Worm (Caenorhabditis elegans): ENCODE results near the gene srh-281.

Gene srh-281

DNA sequence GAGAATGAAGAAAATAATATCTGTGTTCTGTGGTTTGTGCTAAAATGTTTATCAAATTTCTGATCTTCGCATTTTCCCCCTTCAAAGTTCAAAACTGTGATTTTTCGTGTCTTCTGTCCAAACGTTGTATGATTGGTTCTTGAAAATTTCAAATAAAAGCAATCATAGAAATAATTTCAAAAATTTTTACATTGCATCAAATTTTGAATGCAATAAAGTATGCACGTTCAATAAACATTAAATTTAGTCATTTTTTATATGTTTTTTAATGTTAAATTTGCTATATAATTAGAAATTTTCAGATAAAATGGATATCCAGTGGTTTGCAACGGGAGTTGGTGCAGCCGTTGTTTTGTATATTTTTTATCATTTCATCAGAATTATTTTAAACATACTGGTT, 33.4 kb downstream of the srh-281 start, which contains the start of gene stdh-2:
TSS of gene stdh-2 (plus strand) at position 301 of the 400 bp plus-strand sequence.
- TF ChIP-seq tab-1 (GFP tag; IDR thresholded peaks at IDR 0.05) (no peak), T22C8.4 (GFP tag; IDR thresholded peaks at IDR 0.05) (no peak), ztf-29 (GFP tag; IDR thresholded peaks at IDR 0.05) (no peak), ref-1 (GFP tag; conservative IDR thresholded peaks at IDR 0.05) (no peak), ztf-23 (GFP tag; IDR thresholded peaks at IDR 0.05) (no peak), cog-1 (tag; optimal IDR thresholded peaks at IDR 0.05) (no peak), med-1 (GFP tag; optimal IDR thresholded peaks at IDR 0.05; ENCODE audit: insufficient read depth) (no peak), flt-1 (GFP tag; IDR thresholded peaks at IDR 0.05) (no peak), klf-2 (GFP tag; conservative IDR thresholded peaks at IDR 0.05) (no peak)

DNA sequence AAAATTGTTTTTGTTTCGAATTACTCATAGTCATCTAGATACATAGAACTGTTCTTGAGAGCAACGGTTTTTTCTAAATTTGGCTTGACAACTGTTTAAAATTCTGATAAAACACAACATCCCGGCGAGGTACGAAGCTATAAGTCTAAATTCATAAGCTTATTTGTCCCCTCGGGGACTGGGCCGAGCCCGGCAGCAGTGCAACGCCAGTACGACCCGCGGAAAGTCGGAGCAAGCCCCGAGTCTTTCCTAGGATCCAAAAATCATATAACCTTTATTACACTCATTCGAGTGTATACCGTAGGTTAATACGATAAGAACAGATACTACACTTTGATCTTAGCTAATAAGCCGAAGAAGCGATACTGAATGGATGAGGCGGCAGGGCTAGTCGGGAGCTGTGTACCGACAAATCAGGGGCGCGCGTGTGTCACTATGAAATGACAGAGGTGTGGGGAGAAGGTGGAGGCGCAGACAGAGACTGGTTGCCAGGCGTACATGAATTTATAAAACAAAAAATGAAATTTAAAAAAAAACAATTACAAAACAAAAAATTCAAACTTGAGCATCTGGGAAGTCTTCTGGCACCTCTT, 35.0 kb downstream of the srh-281 start:
- no peak for TF ChIP-seq ref-1 (GFP tag; conservative IDR thresholded peaks at IDR 0.05)

DNA sequence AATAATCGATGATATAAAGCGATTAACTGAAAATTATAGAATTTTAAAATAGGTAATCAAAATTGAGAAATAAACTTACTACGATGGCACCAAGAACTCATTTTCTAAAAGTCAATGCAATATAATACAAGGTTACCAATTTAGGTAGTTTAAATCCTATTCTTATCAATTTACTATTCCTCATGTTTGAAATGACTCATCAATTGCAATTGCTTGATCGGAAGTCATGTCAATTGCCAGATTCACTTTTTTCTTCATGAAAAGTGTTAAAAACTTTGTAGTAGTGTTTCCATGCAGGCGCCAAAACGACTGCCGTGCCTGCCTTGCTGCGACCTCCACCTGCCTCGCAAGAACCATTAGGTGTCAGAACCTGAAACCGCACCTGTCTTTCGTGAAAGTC, 36.0 kb downstream of the srh-281 start, which contains the start of gene F11A5.13:
TSS of gene F11A5.13 (minus strand) at position 101 of the 400 bp plus-strand sequence.
- TF ChIP-seq tab-1 (GFP tag; IDR thresholded peaks at IDR 0.05): no peak

DNA sequence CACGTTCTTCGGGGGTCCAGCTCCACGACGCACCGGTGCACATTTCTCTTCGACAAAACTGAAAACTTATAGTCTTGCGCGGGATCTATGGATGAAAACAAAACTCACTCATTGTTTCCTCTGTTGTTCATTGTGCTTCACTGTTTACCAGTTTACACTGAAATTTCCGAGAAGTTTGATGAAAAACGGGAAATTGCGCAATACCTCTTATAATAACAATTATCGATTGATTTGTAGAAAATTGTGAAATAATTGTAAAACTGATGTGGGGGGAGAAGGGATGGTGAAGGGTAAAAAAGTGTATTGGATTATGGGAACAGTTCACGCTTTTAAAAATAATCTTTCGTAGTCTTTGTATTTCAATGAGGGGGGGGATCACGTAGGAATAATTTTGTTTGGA, 38.9 kb downstream of the srh-281 start:
- TF ChIP-seq ref-1 (GFP tag; conservative IDR thresholded peaks at IDR 0.05) (no peak), flt-1 (GFP tag; IDR thresholded peaks at IDR 0.05) (no peak), cog-1 (tag; optimal IDR thresholded peaks at IDR 0.05) (no peak), klf-2 (GFP tag; conservative IDR thresholded peaks at IDR 0.05) (no peak), ztf-23 (GFP tag; IDR thresholded peaks at IDR 0.05) (no peak), ztf-29 (GFP tag; IDR thresholded peaks at IDR 0.05) (no peak), T22C8.4 (GFP tag; IDR thresholded peaks at IDR 0.05) (no peak), med-1 (GFP tag; optimal IDR thresholded peaks at IDR 0.05; ENCODE audit: insufficient read depth) (no peak), tab-1 (GFP tag; IDR thresholded peaks at IDR 0.05) (no peak)

DNA sequence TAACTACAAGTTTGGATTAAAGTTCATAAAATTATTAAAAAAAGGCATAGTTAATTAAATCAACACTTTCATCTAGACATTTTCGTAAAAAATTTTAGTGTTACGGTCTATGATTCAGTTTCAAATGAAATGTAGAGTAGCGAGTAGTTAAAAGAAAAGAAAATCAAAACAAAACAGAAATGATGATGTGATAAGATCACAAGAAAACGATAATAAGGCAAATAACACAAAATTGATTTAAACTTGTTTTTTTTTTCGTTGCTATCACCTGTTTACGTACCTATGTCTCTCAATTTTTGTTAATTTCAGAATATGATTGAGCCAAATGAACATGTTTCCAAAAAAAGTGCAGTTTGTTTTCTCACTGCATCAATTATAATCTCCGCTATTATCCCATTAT, 39.3 kb downstream of the srh-281 start, which contains the start of the genes F21H7.2 and F21H7.12:
TSS of gene F21H7.2 (minus strand) at position 101 of the 400 bp plus-strand sequence.
TSS of gene F21H7.12 (plus strand) at position 270 of the 400 bp plus-strand sequence.
- TF ChIP-seq flt-1 (GFP tag; IDR thresholded peaks at IDR 0.05) (no peak), ztf-23 (GFP tag; IDR thresholded peaks at IDR 0.05) (no peak), cog-1 (tag; optimal IDR thresholded peaks at IDR 0.05) (no peak), ref-1 (GFP tag; conservative IDR thresholded peaks at IDR 0.05) (no peak), ztf-29 (GFP tag; IDR thresholded peaks at IDR 0.05) (no peak), tab-1 (GFP tag; IDR thresholded peaks at IDR 0.05) (no peak), T22C8.4 (GFP tag; IDR thresholded peaks at IDR 0.05) (no peak), med-1 (GFP tag; optimal IDR thresholded peaks at IDR 0.05; ENCODE audit: insufficient read depth) (no peak), klf-2 (GFP tag; conservative IDR thresholded peaks at IDR 0.05) (no peak)

DNA sequence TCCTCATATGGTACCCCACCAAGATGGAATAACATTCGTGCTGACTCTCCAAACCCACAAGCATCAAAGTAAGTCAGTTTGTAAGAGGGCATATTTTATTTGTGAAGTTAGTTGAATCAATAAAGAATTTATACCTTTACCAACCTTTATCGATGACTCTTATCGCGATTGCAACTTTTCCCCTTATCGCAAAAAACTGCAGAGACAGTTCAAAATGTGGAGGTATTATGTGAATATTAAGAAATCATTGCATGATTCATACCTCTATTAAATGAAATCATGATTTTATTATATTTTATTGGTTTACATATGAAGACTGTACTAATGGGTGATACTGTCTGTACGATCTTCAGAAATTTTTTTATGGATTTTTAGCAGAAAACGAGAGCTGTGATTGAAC, 41.6 kb downstream of the srh-281 start, which contains the start of gene gst-22:
TSS of gene gst-22 (minus strand) at position 103 of the 400 bp plus-strand sequence.
- no peak for TF ChIP-seq flt-1 (GFP tag; IDR thresholded peaks at IDR 0.05)
- TF ChIP-seq ztf-23 (GFP tag; IDR thresholded peaks at IDR 0.05): no peak
- TF ChIP-seq med-1 (GFP tag; optimal IDR thresholded peaks at IDR 0.05; ENCODE audit: insufficient read depth): no peak
- TF ChIP-seq ref-1 (GFP tag; conservative IDR thresholded peaks at IDR 0.05): no peak

DNA sequence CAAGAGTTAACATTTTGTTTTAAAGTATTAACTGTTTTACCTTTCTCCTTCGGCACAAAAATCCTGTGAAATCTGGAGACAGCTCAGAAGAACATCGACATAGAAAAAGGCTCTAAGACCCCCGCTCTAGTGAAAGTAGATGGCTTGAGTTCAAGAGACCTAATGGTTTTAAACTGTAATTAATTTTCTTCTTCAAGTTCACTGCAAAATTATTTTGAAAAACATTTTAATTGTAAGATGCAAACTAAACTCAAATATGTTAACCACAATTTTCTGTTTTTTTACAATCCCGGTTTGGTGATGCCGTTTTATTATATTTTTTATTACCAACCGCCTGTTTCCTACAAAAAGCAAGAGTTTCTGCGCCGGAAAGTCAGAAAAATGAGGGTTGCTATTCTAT, 43.0 kb downstream of the srh-281 start, which contains the start of gene clec-233:
TSS of gene clec-233 (plus strand) at position 301 of the 400 bp plus-strand sequence.
- TF ChIP-seq ztf-29 (GFP tag; IDR thresholded peaks at IDR 0.05) (no peak), ztf-23 (GFP tag; IDR thresholded peaks at IDR 0.05) (no peak), T22C8.4 (GFP tag; IDR thresholded peaks at IDR 0.05) (no peak), klf-2 (GFP tag; conservative IDR thresholded peaks at IDR 0.05) (no peak), med-1 (GFP tag; optimal IDR thresholded peaks at IDR 0.05; ENCODE audit: insufficient read depth) (no peak)

DNA sequence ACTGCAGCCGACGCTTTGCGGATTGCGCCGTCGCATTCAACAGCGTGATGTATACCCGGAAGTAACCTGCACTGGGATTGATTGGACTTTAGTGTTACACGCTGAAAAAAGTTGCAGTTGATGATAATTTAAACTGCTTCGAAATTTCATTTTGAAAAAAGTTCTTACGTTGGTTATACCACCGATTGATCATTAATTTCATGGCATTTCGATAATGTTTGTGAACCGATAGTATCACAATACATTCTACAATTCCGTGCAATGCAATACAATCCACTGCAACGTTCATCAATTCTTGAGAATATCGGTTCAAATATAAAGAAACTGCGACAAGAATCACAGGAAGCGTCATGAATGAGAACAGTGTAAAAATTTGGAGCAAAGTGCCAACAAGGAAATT, 44.5 kb downstream of the srh-281 start, which contains the start of gene F21H7.3:
TSS of gene F21H7.3 (minus strand) at position 101 of the 400 bp plus-strand sequence.
- no peak for TF ChIP-seq med-1 (GFP tag; optimal IDR thresholded peaks at IDR 0.05; ENCODE audit: insufficient read depth)
- TF ChIP-seq ztf-23 (GFP tag; IDR thresholded peaks at IDR 0.05): no peak
- TF ChIP-seq ref-1 (GFP tag; conservative IDR thresholded peaks at IDR 0.05): no peak
- TF ChIP-seq klf-2 (GFP tag; conservative IDR thresholded peaks at IDR 0.05): no peak
- no peak for TF ChIP-seq cog-1 (tag; optimal IDR thresholded peaks at IDR 0.05)
- TF ChIP-seq tab-1 (GFP tag; IDR thresholded peaks at IDR 0.05): no peak
- TF ChIP-seq ztf-29 (GFP tag; IDR thresholded peaks at IDR 0.05): no peak
- TF ChIP-seq T22C8.4 (GFP tag; IDR thresholded peaks at IDR 0.05): no peak
- no peak for TF ChIP-seq flt-1 (GFP tag; IDR thresholded peaks at IDR 0.05)

DNA sequence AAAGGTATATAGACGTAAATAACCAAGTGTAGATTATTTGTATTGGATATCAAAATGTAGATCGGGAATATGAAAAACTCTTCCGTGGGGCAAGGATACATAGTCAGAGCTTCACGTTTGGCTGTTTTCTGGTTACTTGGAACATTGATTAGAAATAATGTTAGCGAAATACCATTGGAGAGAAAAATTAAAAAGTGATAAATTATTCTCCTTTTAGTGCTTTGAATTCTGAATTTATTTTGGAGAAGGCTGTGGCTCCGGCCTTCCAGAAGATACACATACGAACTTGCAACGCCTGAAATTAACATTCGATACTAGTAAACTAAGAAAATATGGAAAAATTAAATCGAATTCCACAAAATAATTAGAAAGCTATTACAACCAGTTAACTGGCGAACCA, 45.1 kb downstream of the srh-281 start, which contains the start of gene srh-98:
TSS of gene srh-98 (minus strand) at position 101 of the 400 bp plus-strand sequence.
- TF ChIP-seq klf-2 (GFP tag; conservative IDR thresholded peaks at IDR 0.05): no peak
- TF ChIP-seq tab-1 (GFP tag; IDR thresholded peaks at IDR 0.05): no peak
- no peak for TF ChIP-seq ref-1 (GFP tag; conservative IDR thresholded peaks at IDR 0.05)
- no peak for TF ChIP-seq ztf-29 (GFP tag; IDR thresholded peaks at IDR 0.05)
- no peak for TF ChIP-seq ztf-23 (GFP tag; IDR thresholded peaks at IDR 0.05)

DNA sequence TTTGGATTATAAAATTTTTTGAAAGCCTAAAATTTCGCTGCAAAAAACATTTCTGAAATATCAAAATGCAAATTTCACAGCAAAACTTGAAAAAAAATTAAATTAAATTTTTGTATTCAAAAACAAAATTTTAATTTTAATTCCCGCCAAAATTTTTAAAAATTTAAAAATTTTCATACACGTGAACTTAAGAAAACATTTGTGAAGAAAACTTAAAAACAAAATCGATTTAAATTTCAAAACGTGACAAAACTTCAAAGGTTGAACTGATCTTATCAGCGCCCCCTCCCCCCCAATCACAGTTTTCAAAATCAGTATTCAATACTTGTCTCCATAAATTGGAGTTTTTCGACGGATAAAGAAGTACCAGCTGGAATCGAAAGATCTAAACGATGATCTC, 46.6 kb downstream of the srh-281 start, which contains the start of gene F21H7.5:
TSS of gene F21H7.5 (plus strand) at position 301 of the 400 bp plus-strand sequence.
- no peak for TF ChIP-seq med-1 (GFP tag; optimal IDR thresholded peaks at IDR 0.05; ENCODE audit: insufficient read depth)
- no peak for TF ChIP-seq ztf-23 (GFP tag; IDR thresholded peaks at IDR 0.05)
- TF ChIP-seq ref-1 (GFP tag; conservative IDR thresholded peaks at IDR 0.05): no peak
- no peak for TF ChIP-seq ztf-29 (GFP tag; IDR thresholded peaks at IDR 0.05)
- TF ChIP-seq tab-1 (GFP tag; IDR thresholded peaks at IDR 0.05): no peak
- TF ChIP-seq klf-2 (GFP tag; conservative IDR thresholded peaks at IDR 0.05): no peak
- TF ChIP-seq T22C8.4 (GFP tag; IDR thresholded peaks at IDR 0.05): no peak
- no peak for TF ChIP-seq flt-1 (GFP tag; IDR thresholded peaks at IDR 0.05)
- no peak for TF ChIP-seq cog-1 (tag; optimal IDR thresholded peaks at IDR 0.05)
